ENCODE assay signal across 1 fruit fly cellular context in genomic region chr3R:9933356-9933755, dm6.
TF ChIP-seq lines count a peak whose summit lies in the region.

No protein-coding gene starts in this region.

TF ChIP-seq in whole organism, prepupa, 60 proteins besides CTCF, POLR2A, EP300 and RAD21 (continued from another document):
- TF ChIP-seq cyc (GFP tag; optimal IDR thresholded peaks at IDR 0.05; lab: Kevin White, UChicago) (no peak), vri (GFP tag; optimal IDR thresholded peaks at IDR 0.05; lab: Kevin White, UChicago) (no peak), CG6276 (GFP tag; optimal IDR thresholded peaks at IDR 0.05; lab: Kevin White, UChicago) (peak; percentile 58), CG6854 (GFP tag; optimal IDR thresholded peaks at IDR 0.05; lab: Kevin White, UChicago) (no peak)
TF ChIP-seq in whole organism, prepupa: peak in this region for 14.
